Worm (Caenorhabditis elegans): Measurements from ENCODE around the gene fut-5.

DNA sequence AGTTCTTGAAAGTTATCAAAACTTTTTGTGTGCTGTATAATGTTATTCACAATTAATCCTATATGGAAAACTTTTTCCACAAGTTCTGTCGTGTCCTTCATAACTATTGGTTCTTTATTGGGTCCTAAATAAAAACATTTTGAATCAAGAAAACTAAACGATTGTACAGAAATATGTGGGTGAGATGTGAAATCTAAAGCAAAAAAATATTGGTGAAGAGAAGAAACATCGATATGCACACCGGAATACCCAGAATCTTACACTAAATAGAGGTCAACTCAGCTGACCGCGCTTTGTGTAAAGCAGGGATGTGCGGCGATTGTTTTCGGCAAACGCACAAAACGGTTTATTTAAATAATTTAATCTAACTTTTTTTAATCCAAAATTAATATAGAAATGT is 6.2 kb downstream of the fut-5 start, which contains the start of gene T05A7.13:
- TF ChIP-seq ztf-23 (GFP tag; IDR thresholded peaks at IDR 0.05) (no peak), cog-1 (tag; optimal IDR thresholded peaks at IDR 0.05) (no peak), klf-2 (GFP tag; conservative IDR thresholded peaks at IDR 0.05) (no peak), flt-1 (GFP tag; IDR thresholded peaks at IDR 0.05) (no peak), ztf-29 (GFP tag; IDR thresholded peaks at IDR 0.05) (no peak), ref-1 (GFP tag; conservative IDR thresholded peaks at IDR 0.05) (no peak), med-1 (GFP tag; optimal IDR thresholded peaks at IDR 0.05; ENCODE audit: insufficient read depth) (no peak), tab-1 (GFP tag; IDR thresholded peaks at IDR 0.05) (no peak), T22C8.4 (GFP tag; IDR thresholded peaks at IDR 0.05) (no peak)
